Fruit fly (Drosophila melanogaster) Kc167 (cell line): Measurements from ENCODE around the gene Sur.
A peak's percentile ranks its signal among the peaks of the same experiment; 100 is the strongest.

Experiments
- Myc ChIP-seq: fragments of >200 bp; optimal IDR thresholded peaks from 2 replicates; lab custom pipeline; 2017; ENCODE audit warnings: missing external identifiers
- Sin3A ChIP-seq: fragments of >200 bp; optimal IDR thresholded peaks from 2 replicates; lab custom pipeline; 2018; ENCODE audit warnings: missing external identifiers
- h ChIP-seq: fragments of >200 bp; optimal IDR thresholded peaks from 3 replicates; lab custom pipeline; 2018; ENCODE audit warnings: missing external identifiers
- insv ChIP-seq: fragments of >200 bp; optimal IDR thresholded peaks from 3 replicates; lab custom pipeline; 2018; ENCODE audit warnings: missing external identifiers
- psq ChIP-seq: fragments of >200 bp; optimal IDR thresholded peaks from 2 replicates; lab custom pipeline; 2017; ENCODE audit warnings: missing external identifiers
- ttk ChIP-seq: sonication (Bioruptor generic); optimal IDR thresholded peaks from 2 replicates; lab custom pipeline; 2017; ENCODE audit warnings: missing external identifiers

The Sur gene

dm6 chr2L:10226213-10226723 is 27.4 kb upstream of the Sur start:
- TF ChIP-seq Sin3A (lab: Kevin White, UChicago) (no peak), psq (lab: Kevin White, UChicago) (no peak), ttk (lab: Kevin White, UChicago) (no peak), Myc (lab: Kevin White, UChicago) (no peak), h (lab: Kevin White, UChicago) (no peak), insv (lab: Kevin White, UChicago) (no peak)

- TF ChIP-seq ttk (lab: Kevin White, UChicago): no peak
- no peak for TF ChIP-seq h (lab: Kevin White, UChicago)
- TF ChIP-seq insv (lab: Kevin White, UChicago): no peak
- no peak for TF ChIP-seq Myc (lab: Kevin White, UChicago)
- TF ChIP-seq Sin3A (lab: Kevin White, UChicago): no peak
- TF ChIP-seq psq (lab: Kevin White, UChicago): no peak
Observed at dm6 chr2L:10222550-10223231, 23.8 kb upstream of the Sur start, which contains the start of gene Bcs1. Bcs1 (plus strand) TSS chr2L:10222657.

dm6 chr2L:10221387-10221705 is 22.4 kb upstream of the Sur start:
- TF ChIP-seq insv (lab: Kevin White, UChicago) (no peak), h (lab: Kevin White, UChicago) (no peak), psq (lab: Kevin White, UChicago) (no peak), ttk (lab: Kevin White, UChicago) (no peak), Myc (lab: Kevin White, UChicago) (no peak)

dm6 chr2L:10220501-10221386 is 21.8 kb upstream of the Sur start, which contains the start of the genes Npc1a and Prosalpha6:
Npc1a (minus strand) TSS chr2L:10221216.
Prosalpha6 (plus strand) TSS chr2L:10221351.
- TF ChIP-seq Sin3A (lab: Kevin White, UChicago) (no peak), psq (lab: Kevin White, UChicago) (no peak), Myc (lab: Kevin White, UChicago) (no peak), ttk (lab: Kevin White, UChicago) (no peak), insv (lab: Kevin White, UChicago) (no peak), h (lab: Kevin White, UChicago) (no peak)

dm6 chr2L:10220010-10220409 is 21.1 kb upstream of the Sur start:
- no peak for TF ChIP-seq Myc (lab: Kevin White, UChicago)
- no peak for TF ChIP-seq psq (lab: Kevin White, UChicago)
- TF ChIP-seq ttk (lab: Kevin White, UChicago): no peak
- TF ChIP-seq insv (lab: Kevin White, UChicago): no peak
- no peak for TF ChIP-seq Sin3A (lab: Kevin White, UChicago)

dm6 chr2L:10210631-10211557 is 12.0 kb upstream of the Sur start, which contains the start of the genes CG5727 and ath:
CG5727 (minus strand) TSS chr2L:10210681.
ath (plus strand) TSS chr2L:10211143.
- TF ChIP-seq insv (lab: Kevin White, UChicago) (no peak), ttk (lab: Kevin White, UChicago) (no peak), psq (lab: Kevin White, UChicago) (no peak), h (lab: Kevin White, UChicago) (no peak), Sin3A (lab: Kevin White, UChicago) (no peak), Myc (lab: Kevin White, UChicago) (no peak)

- TF ChIP-seq Sin3A (lab: Kevin White, UChicago): no peak
- TF ChIP-seq Myc (lab: Kevin White, UChicago): no peak
- TF ChIP-seq h (lab: Kevin White, UChicago): no peak
- TF ChIP-seq psq (lab: Kevin White, UChicago): no peak
- TF ChIP-seq ttk (lab: Kevin White, UChicago): no peak
Observed at dm6 chr2L:10208799-10209794, 10.2 kb upstream of the Sur start, which contains the start of gene CG5731. CG5731 (minus strand) TSS chr2L:10209744.

- no peak for TF ChIP-seq psq (lab: Kevin White, UChicago)
- no peak for TF ChIP-seq Myc (lab: Kevin White, UChicago)
- no peak for TF ChIP-seq Sin3A (lab: Kevin White, UChicago)
- no peak for TF ChIP-seq h (lab: Kevin White, UChicago)
- TF ChIP-seq ttk (lab: Kevin White, UChicago): no peak
- TF ChIP-seq insv (lab: Kevin White, UChicago): no peak
Observed at dm6 chr2L:10206633-10207162, 7.8 kb upstream of the Sur start, which contains the start of gene Snx17. Snx17 (minus strand) TSS chr2L:10206961.

- peak; percentile 87 for TF ChIP-seq ttk (lab: Kevin White, UChicago)
- no peak for TF ChIP-seq psq (lab: Kevin White, UChicago)
Observed at dm6 chr2L:10205940-10206339, 7.0 kb upstream of the Sur start.
